Fruit fly (Drosophila melanogaster) whole organism, embryonic: ENCODE measurements around the gene trus.

ENCODE experiments used
- Adf1 ChIP-seq: fragments of 200-800 bp; sonication (Bioruptor generic); IDR thresholded peaks from 2 replicates; pipeline ENCODE4 v1.3.6; 2022; ENCODE audit warnings: missing biosample characterization, missing genetic modification characterization
- CG11560 ChIP-seq: fragments of 200-800 bp; sonication (Bioruptor generic); IDR thresholded peaks from 3 replicates; pipeline ENCODE4 v1.3.6; 2022; ENCODE audit warnings: missing biosample characterization, missing genetic modification characterization
- CG12071 ChIP-seq: fragments of 200-800 bp; sonication (Bioruptor generic); optimal IDR thresholded peaks from 3 replicates; lab custom pipeline; 2018; ENCODE audit warnings: missing biosample characterization, mild to moderate bottlenecking, missing genetic modification characterization
- CG12659 ChIP-seq: fragments of 200-800 bp; sonication (Bioruptor generic); optimal IDR thresholded peaks from 3 replicates; lab custom pipeline; 2017; ENCODE audit warnings: mild to moderate bottlenecking, missing biosample characterization, missing genetic modification reagents, missing genetic modification characterization
- CG13624 ChIP-seq: fragments of 200-800 bp; sonication (Bioruptor generic); optimal IDR thresholded peaks from 2 replicates; lab custom pipeline; 2016; ENCODE audit warnings: missing biosample characterization, missing genetic modification characterization
- CG14710 ChIP-seq: fragments of 200-800 bp; sonication (Bioruptor generic); optimal IDR thresholded peaks from 3 replicates; lab custom pipeline; 2019; ENCODE audit warnings: missing biosample characterization, mild to moderate bottlenecking, missing genetic modification characterization, moderate library complexity
- CG14860 ChIP-seq: fragments of 200-800 bp; sonication (Bioruptor generic); IDR thresholded peaks from 3 replicates; pipeline ENCODE4 v1.3.6; 2022; ENCODE audit warnings: missing biosample characterization, missing genetic modification characterization; ENCODE audit not compliant: partially characterized antibody
- CG16779 ChIP-seq: fragments of 200-800 bp; sonication (Bioruptor generic); IDR thresholded peaks from 2 replicates; pipeline ENCODE4 v1.3.6; 2022; ENCODE audit warnings: missing biosample characterization, missing genetic modification characterization
- CG16813 ChIP-seq: fragments of 200-800 bp; sonication (Bioruptor generic); IDR thresholded peaks from 3 replicates; pipeline ENCODE4 v1.3.6; 2022; ENCODE audit warnings: missing biosample characterization, missing genetic modification characterization; ENCODE audit not compliant: partially characterized antibody
- CG17328 ChIP-seq: fragments of 200-800 bp; sonication (Bioruptor generic); IDR thresholded peaks from 2 replicates; pipeline ENCODE4 v1.3.6; 2022; ENCODE audit warnings: missing biosample characterization, missing genetic modification characterization
- CG2129 ChIP-seq: fragments of 200-800 bp; sonication (Bioruptor generic); IDR thresholded peaks from 2 replicates; pipeline ENCODE4 v1.3.6; 2022; ENCODE audit warnings: missing biosample characterization, missing genetic modification characterization; ENCODE audit not compliant: partially characterized antibody
- CG4617 ChIP-seq: fragments of 200-800 bp; sonication (Bioruptor generic); optimal IDR thresholded peaks from 3 replicates; lab custom pipeline; 2016; ENCODE audit warnings: missing biosample characterization, missing genetic modification characterization, borderline replicate concordance
- CG6654 ChIP-seq: fragments of 200-800 bp; sonication (Bioruptor generic); optimal IDR thresholded peaks from 2 replicates; lab custom pipeline; 2017; ENCODE audit warnings: missing biosample characterization, mild to moderate bottlenecking, missing genetic modification characterization
- CG6854 ChIP-seq: fragments of 200-800 bp; sonication (Bioruptor generic); optimal IDR thresholded peaks from 3 replicates; lab custom pipeline; 2017; ENCODE audit warnings: missing biosample characterization, mild to moderate bottlenecking, missing genetic modification characterization
- CG7963 ChIP-seq: fragments of 200-800 bp; sonication (Bioruptor generic); IDR thresholded peaks from 3 replicates; pipeline ENCODE4 v1.3.6; 2022; ENCODE audit warnings: missing biosample characterization, missing genetic modification characterization; ENCODE audit not compliant: partially characterized antibody
- CG8924 ChIP-seq: fragments of 200-800 bp; optimal IDR thresholded peaks from 3 replicates; lab custom pipeline; 2019; ENCODE audit warnings: missing biosample characterization, mild to moderate bottlenecking, missing genetic modification characterization, moderate library complexity
- CG9727 ChIP-seq: fragments of 200-800 bp; sonication (Bioruptor generic); optimal IDR thresholded peaks from 3 replicates; lab custom pipeline; 2017; ENCODE audit warnings: missing biosample characterization, mild to moderate bottlenecking, missing genetic modification characterization
- Chrac-16 ChIP-seq: fragments of 200-800 bp; sonication (Bioruptor generic); optimal IDR thresholded peaks from 3 replicates; lab custom pipeline; 2016; ENCODE audit warnings: missing biosample characterization, missing genetic modification characterization
- Dfd ChIP-seq, 2 experiments: fragments of >200 bp; optimal IDR thresholded peaks; 2 replicates each; lab custom pipeline; 2017; ENCODE audit warnings: missing biosample characterization in 2 of 2, missing genetic modification characterization in 2 of 2
- Dref ChIP-seq: fragments of 200-800 bp; sonication (Bioruptor generic); IDR thresholded peaks from 2 replicates; pipeline ENCODE4 v1.3.6; 2022; ENCODE audit warnings: missing biosample characterization, missing genetic modification characterization
- HmgZ ChIP-seq: fragments of 200-800 bp; sonication (Bioruptor generic); optimal IDR thresholded peaks from 2 replicates; lab custom pipeline; 2018; ENCODE audit warnings: missing biosample characterization, mild to moderate bottlenecking, missing genetic modification characterization
- Lhr ChIP-seq: fragments of 200-800 bp; sonication (Bioruptor generic); optimal IDR thresholded peaks from 3 replicates; lab custom pipeline; 2017; ENCODE audit warnings: mild to moderate bottlenecking, missing biosample characterization, missing genetic modification reagents, missing genetic modification characterization
- MESR4 ChIP-seq: fragments of 200-800 bp; sonication (Bioruptor generic); optimal IDR thresholded peaks from 2 replicates; lab custom pipeline; 2018; ENCODE audit warnings: missing biosample characterization, mild to moderate bottlenecking, missing genetic modification characterization, moderate library complexity
- Max ChIP-seq: fragments of 200-800 bp; sonication (Bioruptor generic); optimal IDR thresholded peaks from 2 replicates; lab custom pipeline; 2016; ENCODE audit warnings: missing biosample characterization, mild to moderate bottlenecking, missing genetic modification characterization
- Neu2 ChIP-seq: fragments of 200-800 bp; sonication (Bioruptor generic); optimal IDR thresholded peaks from 3 replicates; lab custom pipeline; 2016; ENCODE audit warnings: missing biosample characterization, missing genetic modification characterization, borderline replicate concordance
- Optix ChIP-seq: fragments of 200-800 bp; sonication (Bioruptor generic); IDR thresholded peaks from 3 replicates; pipeline ENCODE4 v1.3.6; 2022; ENCODE audit warnings: missing biosample characterization, missing genetic modification characterization
- Scr ChIP-seq: fragments of 200-800 bp; sonication (Bioruptor generic); IDR thresholded peaks from 2 replicates; pipeline ENCODE4 v1.3.6; 2022; ENCODE audit warnings: missing biosample characterization, missing genetic modification characterization; ENCODE audit not compliant: partially characterized antibody
- Stat92E ChIP-seq, 3 experiments: fragments of >200 bp in 2 of 3; fragments of 200-800 bp in 1 of 3; sonication (Bioruptor generic) in 1 of 3; optimal IDR thresholded peaks; 2 replicates each; lab custom pipeline; 2017 to 2019; ENCODE audit warnings: missing biosample characterization in 3 of 3, missing genetic modification characterization in 3 of 3, mild to moderate bottlenecking in 1 of 3, moderate library complexity in 1 of 3
- Xbp1 ChIP-seq: fragments of 200-800 bp; sonication (Bioruptor generic); optimal IDR thresholded peaks from 3 replicates; lab custom pipeline; 2016; ENCODE audit warnings: missing biosample characterization, mild to moderate bottlenecking, missing genetic modification characterization
- Xrp1 ChIP-seq: fragments of 200-800 bp; sonication (Bioruptor generic); IDR thresholded peaks from 2 replicates; pipeline ENCODE4 v1.3.6; 2022; ENCODE audit warnings: missing biosample characterization, missing genetic modification characterization
- YL-1 ChIP-seq: fragments of 200-800 bp; sonication (Bioruptor generic); optimal IDR thresholded peaks from 3 replicates; lab custom pipeline; 2017; ENCODE audit warnings: missing biosample characterization, mild to moderate bottlenecking, missing genetic modification characterization
- dm ChIP-seq: fragments of 200-800 bp; sonication (Bioruptor generic); optimal IDR thresholded peaks from 3 replicates; lab custom pipeline; 2016; ENCODE audit warnings: missing biosample characterization, missing genetic modification characterization
- exex ChIP-seq: fragments of 200-800 bp; sonication (Bioruptor generic); optimal IDR thresholded peaks from 4 replicates; lab custom pipeline; 2018; ENCODE audit warnings: missing biosample characterization, mild to moderate bottlenecking, missing genetic modification characterization, moderate library complexity
- ftz-f1 ChIP-seq: fragments of 200-800 bp; sonication (Bioruptor generic); optimal IDR thresholded peaks from 2 replicates; lab custom pipeline; 2016; ENCODE audit warnings: missing biosample characterization, missing genetic modification characterization
- gfzf ChIP-seq: fragments of 200-800 bp; sonication (Bioruptor generic); optimal IDR thresholded peaks from 2 replicates; lab custom pipeline; 2016; ENCODE audit warnings: missing biosample characterization, mild to moderate bottlenecking, missing genetic modification characterization, moderate library complexity
- hbn ChIP-seq: fragments of 200-800 bp; sonication (Bioruptor generic); IDR thresholded peaks from 2 replicates; pipeline ENCODE4 v1.3.6; 2022; ENCODE audit warnings: missing biosample characterization, missing genetic modification characterization; ENCODE audit not compliant: partially characterized antibody
- inv ChIP-seq: fragments of 200-800 bp; sonication (Bioruptor generic); IDR thresholded peaks from 2 replicates; pipeline ENCODE4 v1.3.6; 2022; ENCODE audit warnings: missing biosample characterization, missing genetic modification characterization; ENCODE audit not compliant: partially characterized antibody
- lilli ChIP-seq: fragments of 200-800 bp; sonication (Bioruptor generic); optimal IDR thresholded peaks from 3 replicates; lab custom pipeline; 2016; ENCODE audit warnings: missing biosample characterization, missing genetic modification characterization
- nmo ChIP-seq: fragments of 200-800 bp; sonication (Bioruptor generic); optimal IDR thresholded peaks from 2 replicates; lab custom pipeline; 2018; ENCODE audit warnings: missing biosample characterization, mild to moderate bottlenecking, missing genetic modification characterization, moderate library complexity
- pb ChIP-seq: fragments of 200-800 bp; sonication (Bioruptor generic); optimal IDR thresholded peaks from 3 replicates; lab custom pipeline; 2016; ENCODE audit warnings: missing biosample characterization, missing genetic modification characterization
- pzg ChIP-seq: fragments of 200-800 bp; sonication (Bioruptor generic); optimal IDR thresholded peaks from 3 replicates; lab custom pipeline; 2018; ENCODE audit warnings: missing biosample characterization, mild to moderate bottlenecking, missing genetic modification characterization, moderate library complexity
- repo ChIP-seq: fragments of 200-800 bp; sonication (Bioruptor generic); optimal IDR thresholded peaks from 2 replicates; lab custom pipeline; 2016; ENCODE audit warnings: missing biosample characterization, missing genetic modification characterization
- unc-4 ChIP-seq: fragments of 200-800 bp; sonication (Bioruptor generic); IDR thresholded peaks from 2 replicates; pipeline ENCODE4 v1.3.6; 2022; ENCODE audit warnings: missing biosample characterization, missing genetic modification characterization; ENCODE audit not compliant: partially characterized antibody
- wek ChIP-seq: fragments of 200-800 bp; sonication (Bioruptor generic); optimal IDR thresholded peaks from 3 replicates; lab custom pipeline; 2018; ENCODE audit warnings: missing biosample characterization, mild to moderate bottlenecking, missing genetic modification characterization, moderate library complexity
- zen ChIP-seq: fragments of 200-800 bp; sonication (Bioruptor generic); optimal IDR thresholded peaks from 3 replicates; lab custom pipeline; 2018; ENCODE audit warnings: missing biosample characterization, mild to moderate bottlenecking, missing genetic modification characterization, moderate library complexity

The trus gene

DNA sequence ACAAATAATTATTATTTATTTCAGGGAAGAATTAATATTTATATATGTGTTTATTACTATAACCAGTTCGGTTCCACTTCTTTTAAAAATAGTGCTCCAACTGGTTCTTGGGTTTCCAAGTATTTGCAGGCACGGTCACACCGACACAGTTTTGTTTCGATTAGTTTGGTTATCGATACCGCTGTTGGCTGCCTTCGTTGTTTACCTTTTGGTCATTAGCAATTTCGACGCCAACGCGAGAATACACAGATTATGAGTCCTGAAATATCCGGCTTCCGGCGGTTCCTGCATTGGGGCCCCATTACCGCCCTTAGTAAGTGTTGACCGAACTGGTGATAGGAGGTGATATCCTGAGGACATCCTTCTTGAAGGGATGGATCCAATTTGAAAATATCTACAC lies 48.2 kb upstream of the trus start, which contains the start of gene CG5196 (continued):
- peak; percentile 86 for TF ChIP-seq pzg (GFP tag; lab: Kevin White, UChicago)
- peak; percentile 55 for TF ChIP-seq CG4617 (GFP tag; lab: Kevin White, UChicago)
- TF ChIP-seq Scr (GFP tag; lab: Robert Waterston, UW) = peak; percentile 65
- TF ChIP-seq Xrp1 = 0 out of 2 replicates have a peak, but pooled peaks have one; percentile 12
- no peak for TF ChIP-seq CG2129 (GFP tag; lab: Robert Waterston, UW)
- TF ChIP-seq MESR4 (GFP tag; lab: Kevin White, UChicago) = peak; percentile 85
- TF ChIP-seq pb = peak; percentile 26
- TF ChIP-seq wek (GFP tag; lab: Kevin White, UChicago) = peak; percentile 9
- TF ChIP-seq CG16779 (GFP tag; lab: Robert Waterston, UW) = peak; percentile 45; the same call in 1 of the 2 replicates
- peak; percentile 89 for TF ChIP-seq zen (tag; lab: Kevin White, UChicago)
- TF ChIP-seq inv (GFP tag; lab: Robert Waterston, UW) = peak; percentile 51; the same call in 1 of the 2 replicates
- peak; percentile 9 for TF ChIP-seq repo
- TF ChIP-seq HmgZ = peak; percentile 81
- peak; percentile 12 for TF ChIP-seq Xbp1
- TF ChIP-seq CG14710 = peak; percentile 60
- peak in 1 of 3 experiments; percentile 44 for TF ChIP-seq Stat92E (GFP tag; optimal IDR thresholded peaks at IDR 0.05; lab: Kevin White, UChicago)
- peak; percentile 95 for TF ChIP-seq CG6654 (GFP tag; lab: Kevin White, UChicago)
- TF ChIP-seq Adf1 (GFP tag; lab: Robert Waterston, UW) = peak; percentile 36; the same call in 1 of the 2 replicates
- peak; percentile 49 for TF ChIP-seq Lhr (GFP tag; lab: Kevin White, UChicago)
- peak; percentile 75 for TF ChIP-seq gfzf (GFP tag; lab: Kevin White, UChicago)
- no peak for TF ChIP-seq Chrac-16 (GFP tag; lab: Kevin White, UChicago)
- TF ChIP-seq Max (GFP tag; lab: Kevin White, UChicago) = peak; percentile 4
- peak; percentile 36 for TF ChIP-seq CG6854 (GFP tag; lab: Kevin White, UChicago)
- TF ChIP-seq Dfd (GFP tag; optimal IDR thresholded peaks at IDR 0.05; lab: Kevin White, UChicago) = no peak
- TF ChIP-seq lilli = peak; percentile 11
- no peak for TF ChIP-seq dm (GFP tag; lab: Kevin White, UChicago)
- no peak for TF ChIP-seq CG13624 (GFP tag; lab: Kevin White, UChicago)

DNA sequence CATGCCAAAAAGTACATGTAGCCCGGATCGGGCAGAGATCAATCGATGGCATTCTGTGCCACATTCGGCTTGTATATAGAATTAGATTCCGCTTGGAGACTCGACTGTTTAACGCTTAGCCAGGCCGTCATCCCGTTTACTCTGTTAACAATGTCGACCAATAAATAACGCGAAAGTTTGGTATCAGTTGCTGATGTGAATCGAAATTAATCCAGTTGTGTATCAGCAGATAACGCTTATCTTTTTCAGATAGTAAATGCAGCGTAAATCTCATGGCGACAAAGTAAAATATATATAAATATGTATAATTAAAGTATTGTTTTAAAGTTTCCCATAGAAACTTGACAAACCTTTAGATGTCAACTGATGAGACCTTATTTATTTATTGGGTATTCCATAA lies 44.9 kb upstream of the trus start:
- TF ChIP-seq CG17328 (GFP tag; lab: Robert Waterston, UW) = no peak
- TF ChIP-seq exex (tag; lab: Kevin White, UChicago) = peak; percentile 59

DNA sequence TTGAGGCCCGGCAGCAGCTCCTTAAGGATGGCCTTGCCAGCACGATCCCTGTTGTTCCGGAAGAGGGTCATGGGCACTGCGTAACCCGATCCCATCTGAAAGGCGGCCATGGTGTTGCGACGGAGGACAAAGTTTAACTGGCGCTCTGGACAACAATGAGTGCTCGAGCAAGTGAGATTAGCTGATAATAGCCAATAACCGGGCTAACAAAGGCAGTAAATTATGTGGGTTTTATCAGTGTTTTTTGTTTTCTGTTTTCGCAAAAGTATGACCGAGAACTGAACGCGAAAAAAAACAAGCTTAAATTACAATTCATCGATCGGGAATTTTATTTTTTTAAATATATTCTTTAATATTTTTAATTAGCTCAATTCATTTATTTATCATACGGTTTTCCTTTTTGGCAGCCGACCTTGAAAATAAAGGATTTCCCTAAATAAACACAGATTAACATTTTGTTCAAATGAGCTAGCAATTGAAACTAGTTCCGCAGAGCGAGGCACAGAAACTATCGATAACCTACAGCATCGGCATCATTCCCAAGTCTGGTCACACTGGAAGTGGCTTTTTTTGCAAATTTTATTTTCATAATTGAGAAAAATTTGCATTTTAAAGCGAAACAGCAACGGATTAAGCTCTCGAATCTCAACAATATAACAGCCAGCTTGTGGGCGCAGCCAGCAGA lies 43.0 kb upstream of the trus start, which contains the start of the genes Dip-C and pps:
TSS of gene Dip-C (minus strand) at position 486 of the 685 bp plus-strand sequence.
TSS of gene pps (plus strand) at position 555 of the 685 bp plus-strand sequence.
- TF ChIP-seq CG14860 (GFP tag; lab: Robert Waterston, UW) (peak; percentile 35; the same call in 1 of the 3 replicates), CG12659 (peak; percentile 63), unc-4 (GFP tag; lab: Robert Waterston, UW) (peak; percentile 79), CG8924 (tag; lab: Kevin White, UChicago) (peak; percentile 37), Neu2 (GFP tag; lab: Kevin White, UChicago) (no peak), hbn (GFP tag; lab: Robert Waterston, UW) (peak; percentile 73), Dref (peak; percentile 75), CG12071 (GFP tag; lab: Kevin White, UChicago) (no peak), CG16813 (GFP tag; lab: Robert Waterston, UW) (peak; percentile 70), nmo (GFP tag; lab: Kevin White, UChicago) (peak; percentile 40), wek (GFP tag; lab: Kevin White, UChicago) (peak; percentile 13), CG11560 (tag; lab: Robert Waterston, UW) (no peak), ftz-f1 (GFP tag; lab: Kevin White, UChicago) (peak; percentile 78), YL-1 (GFP tag; lab: Kevin White, UChicago) (peak; percentile 84), MESR4 (GFP tag; lab: Kevin White, UChicago) (peak; percentile 49), CG4617 (GFP tag; lab: Kevin White, UChicago) (peak; percentile 85), CG7963 (GFP tag; lab: Robert Waterston, UW) (peak; percentile 39; the same call in 1 of the 3 replicates), Optix (no peak), CG9727 (GFP tag; lab: Kevin White, UChicago) (peak; percentile 28)
